Fruit fly (Drosophila melanogaster) S2 (cell line): ENCODE data around the gene DopEcR.

Experiments used
- CG8478 ChIP-seq: fragments of >200 bp; optimal IDR thresholded peaks from 2 replicates; lab custom pipeline; 2018
- CTCF ChIP-seq, 2 experiments: fragments of >200 bp; optimal IDR thresholded peaks; 2 replicates each; lab custom pipeline; 2018

- TF ChIP-seq CTCF (optimal IDR thresholded peaks at IDR 0.05; lab: Kevin White, UChicago), result no peak
- no peak for TF ChIP-seq CG8478
Observed at dm6 chr3L:4362937-4363336, 17.2 kb downstream of the DopEcR start.
